Fruit fly (Drosophila melanogaster) Kc167 (cell line): ENCODE data around the gene pelo.

Experiments used
- Myc ChIP-seq: fragments of >200 bp; optimal IDR thresholded peaks from 2 replicates; lab custom pipeline; 2017; ENCODE audit warnings: missing external identifiers
- h ChIP-seq: fragments of >200 bp; optimal IDR thresholded peaks from 3 replicates; lab custom pipeline; 2018; ENCODE audit warnings: missing external identifiers
- insv ChIP-seq: fragments of >200 bp; optimal IDR thresholded peaks from 3 replicates; lab custom pipeline; 2018; ENCODE audit warnings: missing external identifiers
- psq ChIP-seq: fragments of >200 bp; optimal IDR thresholded peaks from 2 replicates; lab custom pipeline; 2017; ENCODE audit warnings: missing external identifiers
- ttk ChIP-seq: sonication (Bioruptor generic); optimal IDR thresholded peaks from 2 replicates; lab custom pipeline; 2017; ENCODE audit warnings: missing external identifiers

- TF ChIP-seq Myc (lab: Kevin White, UChicago) (no peak), h (lab: Kevin White, UChicago) (no peak), insv (lab: Kevin White, UChicago) (no peak), psq (lab: Kevin White, UChicago) (no peak), ttk (lab: Kevin White, UChicago) (no peak)
Observed at dm6 chr2L:9679789-9680188, 20.8 kb upstream of the pelo start.
